Fruit fly (Drosophila melanogaster) whole organism, pupa: ENCODE data around the gene CG42367.

ENCODE experiments used
- CG10348 ChIP-seq: fragments of 200-800 bp; sonication (Bioruptor generic); IDR thresholded peaks from 2 replicates; pipeline ENCODE4 v1.3.6; 2022; ENCODE audit warnings: missing biosample characterization, missing genetic modification characterization
- CG14655 ChIP-seq: fragments of 200-800 bp; sonication (Bioruptor generic); optimal IDR thresholded peaks from 3 replicates; lab custom pipeline; 2017; ENCODE audit warnings: mild to moderate bottlenecking, missing biosample characterization, missing genetic modification reagents, missing genetic modification characterization
- CG32121 ChIP-seq: fragments of 200-800 bp; sonication (Bioruptor generic); IDR thresholded peaks from 2 replicates; pipeline ENCODE4 v1.3.6; 2022; ENCODE audit warnings: missing biosample characterization, missing genetic modification characterization
- Ets98B ChIP-seq: fragments of 200-800 bp; sonication (Bioruptor generic); IDR thresholded peaks from 2 replicates; pipeline ENCODE4 v1.3.6; 2022; ENCODE audit warnings: missing biosample characterization, missing genetic modification characterization
- Pif1A ChIP-seq: fragments of 200-800 bp; sonication (Bioruptor generic); optimal IDR thresholded peaks from 3 replicates; lab custom pipeline; 2016; ENCODE audit warnings: missing biosample characterization, missing genetic modification characterization
- Pif1B ChIP-seq: fragments of 200-800 bp; sonication (Bioruptor generic); optimal IDR thresholded peaks from 3 replicates; lab custom pipeline; 2016; ENCODE audit warnings: missing biosample characterization, missing genetic modification characterization
- Snoo ChIP-seq: fragments of 200-800 bp; sonication (Bioruptor generic); optimal IDR thresholded peaks from 3 replicates; lab custom pipeline; 2017; ENCODE audit warnings: missing biosample characterization, mild to moderate bottlenecking, missing genetic modification characterization, inconsistent platforms
- gl ChIP-seq: fragments of 200-800 bp; sonication (Bioruptor generic); optimal IDR thresholded peaks from 2 replicates; lab custom pipeline; 2018; ENCODE audit warnings: missing biosample characterization, mild to moderate bottlenecking, missing genetic modification characterization

- TF ChIP-seq CG10348 (GFP tag; lab: Robert Waterston, UW) (no peak), CG32121 (GFP tag; lab: Robert Waterston, UW) (no peak), Pif1A (GFP tag; lab: Kevin White, UChicago) (no peak), gl (tag; lab: Kevin White, UChicago) (no peak), CG14655 (GFP tag; lab: Kevin White, UChicago) (no peak), Pif1B (no peak), Snoo (tag; lab: Kevin White, UChicago) (no peak), Ets98B (no peak)
Measured at dm6 chr2L:9919218-9919617, 11.2 kb upstream of the CG42367 start.
